Worm (Caenorhabditis elegans) whole organism, late embryonic: Measurements from ENCODE around the gene fbxa-220.

Experiments
- elt-2 ChIP-seq: sonication (generic microtip); optimal IDR thresholded peaks from 2 replicates; lab custom pipeline; 2016; ENCODE audit warnings: missing genetic modification reagents, missing genetic modification characterization, missing compliant biosample characterization
- nfya-1 ChIP-seq: sonication (generic microtip); optimal IDR thresholded peaks from 2 replicates; lab custom pipeline; 2017; ENCODE audit warnings: missing genetic modification characterization, mild to moderate bottlenecking, missing compliant biosample characterization, antibody characterized with exemption, moderate library complexity
- nhr-232 ChIP-seq: sonication (generic microtip); optimal IDR thresholded peaks from 2 replicates; lab custom pipeline; 2016; ENCODE audit warnings: missing genetic modification characterization, missing compliant biosample characterization
- pat-9 ChIP-seq: fragments of 200-800 bp; sonication (Bioruptor generic); optimal IDR thresholded peaks from 2 replicates; lab custom pipeline; 2018; ENCODE audit warnings: mild to moderate bottlenecking, missing genetic modification characterization, moderate library complexity, missing compliant biosample characterization
- tbx-2 ChIP-seq: sonication (generic microtip); optimal IDR thresholded peaks from 2 replicates; lab custom pipeline; 2016; ENCODE audit warnings: missing genetic modification characterization, missing compliant biosample characterization

ce11 chrIII:11477307-11477706 is 6.7 kb downstream of the fbxa-220 start:
- TF ChIP-seq tbx-2: no peak
- TF ChIP-seq nfya-1: no peak
- TF ChIP-seq pat-9 (tag; lab: Kevin White, UChicago): no peak
- TF ChIP-seq elt-2: no peak
- no peak for TF ChIP-seq nhr-232 (tag; lab: Kevin White, UChicago)
